Worm (Caenorhabditis elegans) whole organism, late embryonic: ENCODE measurements around the gene C04A11.5.
A peak's percentile ranks its signal among the peaks of the same experiment; 100 is the strongest.

Source experiments
- C08G9.2 ChIP-seq: sonication (generic microtip); optimal IDR thresholded peaks from 2 replicates; lab custom pipeline; 2016; ENCODE audit warnings: mild to moderate bottlenecking, missing genetic modification characterization, moderate library complexity, missing compliant biosample characterization
- C38D4.7 ChIP-seq: fragments of 200-800 bp; sonication (Bioruptor generic); optimal IDR thresholded peaks from 2 replicates; lab custom pipeline; 2018; ENCODE audit warnings: mild to moderate bottlenecking, missing genetic modification characterization, moderate library complexity, missing compliant biosample characterization
- F13H6.1 ChIP-seq: sonication (generic microtip); optimal IDR thresholded peaks from 2 replicates; lab custom pipeline; 2016; ENCODE audit warnings: missing genetic modification characterization, missing compliant biosample characterization
- K02D7.2 ChIP-seq: sonication (generic microtip); optimal IDR thresholded peaks from 2 replicates; lab custom pipeline; 2017; ENCODE audit warnings: mild to moderate bottlenecking, missing genetic modification characterization, missing compliant biosample characterization
- K09A11.1 ChIP-seq: sonication (generic microtip); optimal IDR thresholded peaks from 2 replicates; lab custom pipeline; 2017; ENCODE audit warnings: antibody characterized with exemption, mild to moderate bottlenecking, missing genetic modification characterization, missing compliant biosample characterization; ENCODE audit not compliant: insufficient read depth
- T23F11.4 ChIP-seq: fragments of 200-800 bp; sonication (Bioruptor generic); optimal IDR thresholded peaks from 2 replicates; lab custom pipeline; 2018; ENCODE audit warnings: mild to moderate bottlenecking, missing genetic modification characterization, missing compliant biosample characterization
- Y22D7AL.16 ChIP-seq: sonication (generic microtip); optimal IDR thresholded peaks from 2 replicates; lab custom pipeline; 2016; ENCODE audit warnings: missing genetic modification characterization, missing compliant biosample characterization
- ceh-18 ChIP-seq: sonication (generic microtip); optimal IDR thresholded peaks from 2 replicates; lab custom pipeline; 2016; ENCODE audit warnings: missing genetic modification characterization, missing compliant biosample characterization
- ceh-2 ChIP-seq: sonication (generic microtip); optimal IDR thresholded peaks from 2 replicates; lab custom pipeline; 2016; ENCODE audit warnings: missing genotype, missing genetic modification characterization, missing compliant biosample characterization
- ceh-24 ChIP-seq: sonication (generic microtip); optimal IDR thresholded peaks from 2 replicates; lab custom pipeline; 2016; ENCODE audit warnings: mild to moderate bottlenecking, missing genetic modification characterization, missing compliant biosample characterization
- ceh-31 ChIP-seq: sonication (generic microtip); optimal IDR thresholded peaks from 2 replicates; lab custom pipeline; 2016; ENCODE audit warnings: missing genetic modification characterization, missing compliant biosample characterization
- ceh-48 ChIP-seq: sonication (generic microtip); optimal IDR thresholded peaks from 2 replicates; lab custom pipeline; 2016; ENCODE audit warnings: missing genetic modification characterization, inconsistent platforms, missing compliant biosample characterization
- ceh-6 ChIP-seq: fragments of 200-800 bp; sonication (Bioruptor generic); optimal IDR thresholded peaks from 2 replicates; lab custom pipeline; 2018; ENCODE audit warnings: mild to moderate bottlenecking, missing genetic modification characterization, missing compliant biosample characterization
- ceh-9 ChIP-seq: sonication (generic microtip); optimal IDR thresholded peaks from 2 replicates; lab custom pipeline; 2016; ENCODE audit warnings: mild to moderate bottlenecking, missing genetic modification characterization, inconsistent platforms, missing compliant biosample characterization
- che-1 ChIP-seq: sonication (generic microtip); optimal IDR thresholded peaks from 2 replicates; lab custom pipeline; 2016; ENCODE audit warnings: mild to moderate bottlenecking, missing genetic modification characterization, missing compliant biosample characterization
- eyg-1 ChIP-seq: sonication (generic microtip); optimal IDR thresholded peaks from 2 replicates; lab custom pipeline; 2016; ENCODE audit warnings: missing genotype, missing genetic modification characterization, missing compliant biosample characterization
- fax-1 ChIP-seq: sonication (generic microtip); optimal IDR thresholded peaks from 2 replicates; lab custom pipeline; 2016; ENCODE audit warnings: missing genotype, missing genetic modification characterization, missing compliant biosample characterization
- fkh-10 ChIP-seq: fragments of 150-350 bp; optimal IDR thresholded peaks from 2 replicates; lab custom pipeline; 2014; ENCODE audit warnings: missing biosample characterization, missing genetic modification reagents, missing genetic modification characterization
- fkh-6 ChIP-seq: sonication (generic microtip); optimal IDR thresholded peaks from 2 replicates; lab custom pipeline; 2016; ENCODE audit warnings: missing genetic modification characterization, missing compliant biosample characterization
- hlh-13 ChIP-seq: fragments of 200-800 bp; sonication (Bioruptor generic); optimal IDR thresholded peaks from 2 replicates; lab custom pipeline; 2018; ENCODE audit warnings: mild to moderate bottlenecking, missing genetic modification characterization, missing compliant biosample characterization
- hlh-15 ChIP-seq: sonication (generic microtip); optimal IDR thresholded peaks from 2 replicates; lab custom pipeline; 2016; ENCODE audit warnings: missing genetic modification characterization, missing compliant biosample characterization
- hlh-30 ChIP-seq: sonication (generic microtip); optimal IDR thresholded peaks from 2 replicates; lab custom pipeline; 2017; ENCODE audit warnings: antibody characterized with exemption, missing genetic modification characterization, missing compliant biosample characterization; ENCODE audit not compliant: insufficient read depth
- hlh-8 ChIP-seq: sonication (generic microtip); optimal IDR thresholded peaks from 2 replicates; lab custom pipeline; 2016; ENCODE audit warnings: missing genotype, missing genetic modification characterization, missing compliant biosample characterization
- lim-6 ChIP-seq: sonication (generic microtip); optimal IDR thresholded peaks from 2 replicates; lab custom pipeline; 2016; ENCODE audit warnings: missing genetic modification characterization, missing compliant biosample characterization
- lin-11 ChIP-seq: fragments of 200-800 bp; sonication (Bioruptor generic); optimal IDR thresholded peaks from 2 replicates; lab custom pipeline; 2018; ENCODE audit warnings: mild to moderate bottlenecking, missing genetic modification characterization, missing compliant biosample characterization
- madf-2 ChIP-seq: sonication (generic microtip); optimal IDR thresholded peaks from 2 replicates; lab custom pipeline; 2017; ENCODE audit warnings: missing genetic modification characterization, missing compliant biosample characterization
- mec-3 ChIP-seq: sonication (generic microtip); optimal IDR thresholded peaks from 2 replicates; lab custom pipeline; 2016; ENCODE audit warnings: borderline replicate concordance, missing genetic modification characterization, missing compliant biosample characterization
- nfya-1 ChIP-seq: sonication (generic microtip); optimal IDR thresholded peaks from 2 replicates; lab custom pipeline; 2017; ENCODE audit warnings: missing genetic modification characterization, mild to moderate bottlenecking, missing compliant biosample characterization, antibody characterized with exemption, moderate library complexity
- nhr-11 ChIP-seq: fragments of 150-350 bp; optimal IDR thresholded peaks from 2 replicates; lab custom pipeline; 2014; ENCODE audit warnings: missing biosample characterization, missing genetic modification characterization
- nhr-232 ChIP-seq: sonication (generic microtip); optimal IDR thresholded peaks from 2 replicates; lab custom pipeline; 2016; ENCODE audit warnings: missing genetic modification characterization, missing compliant biosample characterization
- npax-4 ChIP-seq: sonication (generic microtip); optimal IDR thresholded peaks from 2 replicates; lab custom pipeline; 2016; ENCODE audit warnings: missing genetic modification characterization, missing compliant biosample characterization
- odd-2 ChIP-seq: sonication (generic microtip); optimal IDR thresholded peaks from 2 replicates; lab custom pipeline; 2017; ENCODE audit warnings: antibody characterized with exemption, mild to moderate bottlenecking, missing genetic modification characterization, missing compliant biosample characterization
- pag-3 ChIP-seq: sonication (generic microtip); optimal IDR thresholded peaks from 2 replicates; lab custom pipeline; 2016; ENCODE audit warnings: missing compliant biosample characterization, missing genetic modification characterization, borderline replicate concordance
- pat-9 ChIP-seq: fragments of 200-800 bp; sonication (Bioruptor generic); optimal IDR thresholded peaks from 2 replicates; lab custom pipeline; 2018; ENCODE audit warnings: mild to moderate bottlenecking, missing genetic modification characterization, moderate library complexity, missing compliant biosample characterization
- pha-2 ChIP-seq: sonication (generic microtip); optimal IDR thresholded peaks from 2 replicates; lab custom pipeline; 2017; ENCODE audit warnings: mild to moderate bottlenecking, missing genetic modification characterization, missing compliant biosample characterization
- pqm-1 ChIP-seq: sonication (generic microtip); optimal IDR thresholded peaks from 2 replicates; lab custom pipeline; 2016; ENCODE audit warnings: missing genetic modification characterization, missing compliant biosample characterization
- pros-1 ChIP-seq: fragments of 150-350 bp; optimal IDR thresholded peaks from 2 replicates; lab custom pipeline; 2014; ENCODE audit warnings: missing biosample characterization, missing genetic modification reagents, missing genetic modification characterization
- ref-2 ChIP-seq: sonication (generic microtip); optimal IDR thresholded peaks from 2 replicates; lab custom pipeline; 2016; ENCODE audit warnings: missing genetic modification characterization, missing compliant biosample characterization
- sdc-2 ChIP-seq: sonication (generic microtip); optimal IDR thresholded peaks from 2 replicates; lab custom pipeline; 2016; ENCODE audit warnings: missing genotype, missing genetic modification characterization, missing compliant biosample characterization
- sox-4 ChIP-seq: sonication (generic microtip); optimal IDR thresholded peaks from 2 replicates; lab custom pipeline; 2017; ENCODE audit warnings: mild to moderate bottlenecking, missing genetic modification characterization, inconsistent platforms, missing compliant biosample characterization
- syd-9 ChIP-seq: sonication (generic microtip); optimal IDR thresholded peaks from 2 replicates; lab custom pipeline; 2016; ENCODE audit warnings: mild to moderate bottlenecking, missing genetic modification characterization, moderate library complexity, missing compliant biosample characterization
- tbx-7 ChIP-seq: sonication (generic microtip); optimal IDR thresholded peaks from 2 replicates; lab custom pipeline; 2016; ENCODE audit warnings: missing genotype, missing genetic modification characterization, missing compliant biosample characterization
- ttx-3 ChIP-seq: sonication (generic microtip); optimal IDR thresholded peaks from 2 replicates; lab custom pipeline; 2016; ENCODE audit warnings: missing genetic modification reagents, missing genetic modification characterization, missing compliant biosample characterization
- unc-55 ChIP-seq: sonication (generic microtip); optimal IDR thresholded peaks from 2 replicates; lab custom pipeline; 2017; ENCODE audit warnings: missing biosample characterization, missing genetic modification reagents, missing genetic modification characterization
- unc-86 ChIP-seq: sonication (generic microtip); optimal IDR thresholded peaks from 2 replicates; lab custom pipeline; 2016; ENCODE audit warnings: missing genetic modification characterization, missing compliant biosample characterization
- ztf-16 ChIP-seq: sonication (generic microtip); optimal IDR thresholded peaks from 2 replicates; lab custom pipeline; 2017; ENCODE audit warnings: missing genetic modification characterization, missing compliant biosample characterization

C04A11.5 gene

ce11 chrX:13647305-13647704 is 17.1 kb upstream of the C04A11.5 start, which contains the start of gene C40C9.3:
Gene C40C9.3, plus strand, starts transcription at chrX:13647605.
- TF ChIP-seq ztf-16 (no peak), eyg-1 (tag; lab: Kevin White, UChicago) (no peak), hlh-13 (GFP tag; lab: Kevin White, UChicago) (no peak), madf-2 (tag; lab: Kevin White, UChicago) (no peak), fax-1 (tag; lab: Kevin White, UChicago) (no peak), ttx-3 (tag; lab: Kevin White, UChicago) (no peak), C38D4.7 (GFP tag; lab: Kevin White, UChicago) (no peak), pat-9 (tag; lab: Kevin White, UChicago) (no peak), nhr-11 (tag; lab: Kevin White, UChicago) (no peak), odd-2 (tag; lab: Kevin White, UChicago) (no peak), ceh-48 (tag; lab: Kevin White, UChicago) (no peak), lim-6 (tag; lab: Kevin White, UChicago) (no peak), unc-55 (GFP tag; lab: Kevin White, UChicago) (no peak), ceh-6 (GFP tag; lab: Kevin White, UChicago) (no peak), mec-3 (tag; lab: Kevin White, UChicago) (no peak), C08G9.2 (tag; lab: Kevin White, UChicago) (no peak), F13H6.1 (tag; lab: Kevin White, UChicago) (no peak), ref-2 (tag; lab: Kevin White, UChicago) (no peak)

ce11 chrX:13650799-13651198 is 13.6 kb upstream of the C04A11.5 start, which contains the start of gene C40C9.4:
Gene C40C9.4, plus strand, starts transcription at chrX:13651099.
- no peak for TF ChIP-seq che-1 (tag; lab: Kevin White, UChicago)
- TF ChIP-seq pha-2 (tag; lab: Kevin White, UChicago) = no peak
- TF ChIP-seq F13H6.1 (tag; lab: Kevin White, UChicago) = no peak
- no peak for TF ChIP-seq nhr-11 (tag; lab: Kevin White, UChicago)
- TF ChIP-seq hlh-8 (tag; lab: Kevin White, UChicago) = no peak
- no peak for TF ChIP-seq hlh-30 (tag; lab: Kevin White, UChicago)
- TF ChIP-seq tbx-7 (tag; lab: Kevin White, UChicago) = no peak
- no peak for TF ChIP-seq mec-3 (tag; lab: Kevin White, UChicago)

ce11 chrX:13653573-13653972 is 10.8 kb upstream of the C04A11.5 start:
- TF ChIP-seq T23F11.4 = no peak
- no peak for TF ChIP-seq tbx-7 (tag; lab: Kevin White, UChicago)
- TF ChIP-seq hlh-13 (GFP tag; lab: Kevin White, UChicago) = peak; percentile 41
- TF ChIP-seq sox-4 = peak; percentile 26
- peak; percentile 46 for TF ChIP-seq unc-86
- TF ChIP-seq ceh-2 (tag; lab: Kevin White, UChicago) = no peak
- no peak for TF ChIP-seq syd-9 (tag; lab: Kevin White, UChicago)
- TF ChIP-seq sdc-2 = peak; percentile 54
- no peak for TF ChIP-seq hlh-15 (tag; lab: Kevin White, UChicago)
- TF ChIP-seq ttx-3 (tag; lab: Kevin White, UChicago) = no peak
- no peak for TF ChIP-seq eyg-1 (tag; lab: Kevin White, UChicago)
- TF ChIP-seq F13H6.1 (tag; lab: Kevin White, UChicago) = no peak
- TF ChIP-seq nhr-232 = peak; percentile 37
- TF ChIP-seq K02D7.2 = no peak
- no peak for TF ChIP-seq ceh-18
- no peak for TF ChIP-seq npax-4 (tag; lab: Kevin White, UChicago)
- TF ChIP-seq lin-11 (tag; lab: Kevin White, UChicago) = peak; percentile 25
- no peak for TF ChIP-seq ceh-31
- peak; percentile 26 for TF ChIP-seq odd-2 (tag; lab: Kevin White, UChicago)
- no peak for TF ChIP-seq K09A11.1 (tag; lab: Kevin White, UChicago)
- no peak for TF ChIP-seq ceh-24 (tag; lab: Kevin White, UChicago)
- TF ChIP-seq unc-55 (GFP tag; lab: Kevin White, UChicago) = no peak
- TF ChIP-seq pag-3 = no peak
- TF ChIP-seq fkh-6 (tag; lab: Kevin White, UChicago) = no peak
- no peak for TF ChIP-seq pros-1
- TF ChIP-seq Y22D7AL.16 (tag; lab: Kevin White, UChicago) = no peak
- TF ChIP-seq C08G9.2 (tag; lab: Kevin White, UChicago) = no peak
- TF ChIP-seq madf-2 (tag; lab: Kevin White, UChicago) = no peak
- no peak for TF ChIP-seq nfya-1 (tag; lab: Kevin White, UChicago)
- no peak for TF ChIP-seq pqm-1
- TF ChIP-seq pat-9 (tag; lab: Kevin White, UChicago) = peak; percentile 20
- TF ChIP-seq lim-6 (tag; lab: Kevin White, UChicago) = no peak
- no peak for TF ChIP-seq ceh-48 (tag; lab: Kevin White, UChicago)
- TF ChIP-seq fkh-10 = no peak
- TF ChIP-seq ceh-9 (tag; lab: Kevin White, UChicago) = no peak
